Fruit fly (Drosophila melanogaster) S2 (cell line): ENCODE measurements around the gene Marf.
"Not testable (repeated sequence)": the region's sequence is repeated elsewhere in the genome, so short reads cannot be mapped to it uniquely, and the experiment has no call there.

Source experiments
- CG8478 ChIP-seq: fragments of >200 bp; optimal IDR thresholded peaks from 2 replicates; lab custom pipeline; 2018
- CTCF ChIP-seq, 2 experiments: fragments of >200 bp; optimal IDR thresholded peaks; 2 replicates each; lab custom pipeline; 2018

dm6 chrX:6400000-6400399, 34.3 kb downstream of the Marf start, which contains the start of gene CG33669:
- not testable (repeated sequence) for TF ChIP-seq CG8478 (lab: Kevin White, UChicago); CTCF (optimal IDR thresholded peaks at IDR 0.05; lab: Kevin White, UChicago)
